Fruit fly (Drosophila melanogaster): ENCODE results near the gene Hsc70-2.

The Hsc70-2 gene

DNA sequence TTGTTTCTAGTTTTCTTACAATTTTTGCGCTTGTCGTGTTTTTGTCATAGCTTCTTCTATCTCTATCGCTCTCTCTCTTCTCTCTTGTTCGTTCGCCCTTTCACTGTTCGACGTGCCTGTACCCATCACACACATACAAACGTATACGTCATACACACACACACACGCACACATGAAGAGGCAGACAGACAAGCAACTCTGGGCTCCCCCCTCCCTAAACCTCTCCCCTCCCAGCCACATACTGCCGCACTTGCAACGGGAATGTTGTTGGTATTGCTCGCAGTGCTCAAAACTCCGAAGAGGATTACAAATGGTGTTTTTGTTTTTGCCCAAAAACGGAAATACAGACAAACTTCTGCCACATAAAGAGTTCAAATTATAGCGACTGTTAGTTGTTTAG, 31.6 kb upstream of the Hsc70-2 start (continued):
- TF ChIP-seq corto (GFP tag; optimal IDR thresholded peaks at IDR 0.05) (no peak), eve (GFP tag; optimal IDR thresholded peaks at IDR 0.05) (no peak), schlank (tag; optimal IDR thresholded peaks at IDR 0.05) (no peak), CG17385 (GFP tag; optimal IDR thresholded peaks at IDR 0.05) (peak; percentile 3), sens-2 (GFP tag; IDR thresholded peaks at IDR 0.05) (no peak), wdn (GFP tag; IDR thresholded peaks at IDR 0.05) (0 out of 2 replicates have a peak, but pooled peaks have one; percentile 24), tin (GFP tag; optimal IDR thresholded peaks at IDR 0.05) (no peak), CG9876 (GFP tag; optimal IDR thresholded peaks at IDR 0.05) (no peak), so (GFP tag; IDR thresholded peaks at IDR 0.05) (no peak), pita (GFP tag; optimal IDR thresholded peaks at IDR 0.05) (no peak), CG12942 (GFP tag; optimal IDR thresholded peaks at IDR 0.05) (no peak), gem (tag; optimal IDR thresholded peaks at IDR 0.05) (no peak), CG11560 (tag; IDR thresholded peaks at IDR 0.05) (no peak), ewg (GFP tag; optimal IDR thresholded peaks at IDR 0.05) (no peak), pb (GFP tag; optimal IDR thresholded peaks at IDR 0.05) (no peak), rib (GFP tag; IDR thresholded peaks at IDR 0.05) (peak; percentile 48; the same call in 1 of the 2 replicates), CG32767 (GFP tag; IDR thresholded peaks at IDR 0.05) (peak; percentile 58; the same call in 1 of the 2 replicates), gce (GFP tag; IDR thresholded peaks at IDR 0.05) (peak; percentile 25; the same call in 1 of the 3 replicates), CG12236 (GFP tag; optimal IDR thresholded peaks at IDR 0.05) (no peak), kni (GFP tag; optimal IDR thresholded peaks at IDR 0.05) (peak; percentile 24), Vsx1 (GFP tag; optimal IDR thresholded peaks at IDR 0.05) (no peak), Dbx (GFP tag; IDR thresholded peaks at IDR 0.05) (0 out of 3 replicates have a peak, but pooled peaks have one; percentile 39), cato (GFP tag; optimal IDR thresholded peaks at IDR 0.05; ENCODE audit: borderline replicate concordance) (no peak), HLHmδ (GFP tag; optimal IDR thresholded peaks at IDR 0.05) (no peak), CG7357 (GFP tag; IDR thresholded peaks at IDR 0.05) (no peak), zfh2 (GFP tag; optimal IDR thresholded peaks at IDR 0.05) (no peak), GATAe (GFP tag; conservative IDR thresholded peaks at IDR 0.05) (no peak), fd64A (GFP tag; optimal IDR thresholded peaks at IDR 0.05) (no peak), CG4282 (GFP tag; optimal IDR thresholded peaks at IDR 0.05) (no peak), Hmx (GFP tag; optimal IDR thresholded peaks at IDR 0.05) (no peak), tgo (GFP tag; IDR thresholded peaks at IDR 0.05) (no peak), ato (GFP tag; IDR thresholded peaks at IDR 0.05; ENCODE audit: partially characterized antibody) (no peak), Bteb2 (GFP tag; optimal IDR thresholded peaks at IDR 0.05) (no peak), CG11504 (tag; optimal IDR thresholded peaks at IDR 0.05) (no peak), slp2 (GFP tag; optimal IDR thresholded peaks at IDR 0.05) (no peak), Blimp-1 (GFP tag; optimal IDR thresholded peaks at IDR 0.05) (peak; percentile 48), CG14965 (GFP tag; optimal IDR thresholded peaks at IDR 0.05; ENCODE audit: borderline replicate concordance) (no peak), disco-r (GFP tag; optimal IDR thresholded peaks at IDR 0.05) (no peak), ash1 (GFP tag; optimal IDR thresholded peaks at IDR 0.05) (peak; percentile 54), Pdp1 (GFP tag; optimal IDR thresholded peaks at IDR 0.05) (no peak), CG1832 (GFP tag; optimal IDR thresholded peaks at IDR 0.05) (no peak), CG8478 (optimal IDR thresholded peaks at IDR 0.05) (no peak), her (GFP tag; optimal IDR thresholded peaks at IDR 0.05) (no peak), al (GFP tag; IDR thresholded peaks at IDR 0.05) (no peak), klu (GFP tag; IDR thresholded peaks at IDR 0.05) (no peak), CG34376 (GFP tag; optimal IDR thresholded peaks at IDR 0.05) (no peak), Spps (tag; optimal IDR thresholded peaks at IDR 0.05) (no peak), knrl (GFP tag; IDR thresholded peaks at IDR 0.05; ENCODE audit: partially characterized antibody) (no peak), nau (GFP tag; optimal IDR thresholded peaks at IDR 0.05) (no peak), CG4617 (GFP tag; optimal IDR thresholded peaks at IDR 0.05; ENCODE audit: borderline replicate concordance) (no peak), CG17612 (GFP tag; IDR thresholded peaks at IDR 0.05) (no peak), NK7.1 (GFP tag; optimal IDR thresholded peaks at IDR 0.05) (no peak)

All from whole organism, embryonic.